Worm (Caenorhabditis elegans): ENCODE data around the gene clec-85.

clec-85 gene

ce11 chrIV:2809208-2809607, 41.5 kb upstream of the clec-85 start, which contains the start of gene Y54G2A.76:
Gene Y54G2A.76 (plus strand): TSS chrIV:2809410.
- no peak for TF ChIP-seq tbx-11 (GFP tag; IDR thresholded peaks at IDR 0.05)
- TF ChIP-seq hmbx-1 (tag; optimal IDR thresholded peaks at IDR 0.05): no peak
- TF ChIP-seq flt-1 (GFP tag; IDR thresholded peaks at IDR 0.05): no peak
- no peak for TF ChIP-seq tbx-37 (GFP tag; conservative IDR thresholded peaks at IDR 0.05)
- TF ChIP-seq F13C5.2 (tag; optimal IDR thresholded peaks at IDR 0.05): no peak
- TF ChIP-seq sea-1 (GFP tag; conservative IDR thresholded peaks at IDR 0.05): no peak
- TF ChIP-seq ets-7 (tag; optimal IDR thresholded peaks at IDR 0.05): no peak
- TF ChIP-seq B0310.2 (tag; optimal IDR thresholded peaks at IDR 0.05): no peak
- TF ChIP-seq hmg-4 (GFP tag; optimal IDR thresholded peaks at IDR 0.05): no peak

ce11 chrIV:2817038-2817437, 33.6 kb upstream of the clec-85 start:
- TF ChIP-seq B0310.2 (tag; optimal IDR thresholded peaks at IDR 0.05) (no peak), ceh-13 (GFP tag; optimal IDR thresholded peaks at IDR 0.05) (no peak), hnd-1 (tag; optimal IDR thresholded peaks at IDR 0.05) (no peak), hmbx-1 (tag; optimal IDR thresholded peaks at IDR 0.05) (no peak), ets-7 (tag; optimal IDR thresholded peaks at IDR 0.05) (no peak), ama-1 (optimal IDR thresholded peaks at IDR 0.05) (no peak), hmg-4 (GFP tag; optimal IDR thresholded peaks at IDR 0.05) (no peak), F13C5.2 (tag; optimal IDR thresholded peaks at IDR 0.05) (no peak), aly-1 (tag; optimal IDR thresholded peaks at IDR 0.05) (no peak), pes-1 (GFP tag; IDR thresholded peaks at IDR 0.05) (no peak), tbx-11 (GFP tag; IDR thresholded peaks at IDR 0.05) (no peak), sea-1 (GFP tag; conservative IDR thresholded peaks at IDR 0.05) (no peak), tbx-37 (GFP tag; conservative IDR thresholded peaks at IDR 0.05) (no peak), flt-1 (GFP tag; IDR thresholded peaks at IDR 0.05) (no peak), scrt-1 (GFP tag; IDR thresholded peaks at IDR 0.05) (no peak)

ce11 chrIV:2819633-2820032, 31.1 kb upstream of the clec-85 start, which contains the start of gene Y54G2A.13:
Gene Y54G2A.13 (minus strand): TSS chrIV:2819733.
- TF ChIP-seq ceh-13 (GFP tag; optimal IDR thresholded peaks at IDR 0.05): no peak
- no peak for TF ChIP-seq tra-4 (tag; optimal IDR thresholded peaks at IDR 0.05)
- no peak for TF ChIP-seq hnd-1 (tag; optimal IDR thresholded peaks at IDR 0.05)
- no peak for TF ChIP-seq ets-7 (tag; optimal IDR thresholded peaks at IDR 0.05)
- no peak for TF ChIP-seq scrt-1 (GFP tag; IDR thresholded peaks at IDR 0.05)
- TF ChIP-seq ama-1 (optimal IDR thresholded peaks at IDR 0.05): no peak
- TF ChIP-seq tbx-11 (GFP tag; IDR thresholded peaks at IDR 0.05): no peak
- no peak for TF ChIP-seq ceh-36 (tag; optimal IDR thresholded peaks at IDR 0.05)
- no peak for TF ChIP-seq tbx-37 (GFP tag; conservative IDR thresholded peaks at IDR 0.05)
- no peak for TF ChIP-seq hmbx-1 (tag; optimal IDR thresholded peaks at IDR 0.05)
- TF ChIP-seq B0310.2 (tag; optimal IDR thresholded peaks at IDR 0.05): no peak
- no peak for TF ChIP-seq F13C5.2 (tag; optimal IDR thresholded peaks at IDR 0.05)
- no peak for TF ChIP-seq aly-1 (tag; optimal IDR thresholded peaks at IDR 0.05)
- no peak for TF ChIP-seq hmg-4 (GFP tag; optimal IDR thresholded peaks at IDR 0.05)
- no peak for TF ChIP-seq flt-1 (GFP tag; IDR thresholded peaks at IDR 0.05)
- no peak for TF ChIP-seq pes-1 (GFP tag; IDR thresholded peaks at IDR 0.05)
- TF ChIP-seq sea-1 (GFP tag; conservative IDR thresholded peaks at IDR 0.05): no peak

ce11 chrIV:2820408-2820807, 30.3 kb upstream of the clec-85 start, which contains the start of gene Y54G2A.37:
Gene Y54G2A.37 (plus strand): TSS chrIV:2820708.
- TF ChIP-seq F13C5.2 (tag; optimal IDR thresholded peaks at IDR 0.05): no peak
- TF ChIP-seq ama-1 (optimal IDR thresholded peaks at IDR 0.05): no peak
- no peak for TF ChIP-seq aly-1 (tag; optimal IDR thresholded peaks at IDR 0.05)
- TF ChIP-seq hmbx-1 (tag; optimal IDR thresholded peaks at IDR 0.05): no peak
- no peak for TF ChIP-seq scrt-1 (GFP tag; IDR thresholded peaks at IDR 0.05)
- TF ChIP-seq ceh-36 (tag; optimal IDR thresholded peaks at IDR 0.05): no peak
- TF ChIP-seq tbx-37 (GFP tag; conservative IDR thresholded peaks at IDR 0.05): no peak
- TF ChIP-seq B0310.2 (tag; optimal IDR thresholded peaks at IDR 0.05): no peak
- no peak for TF ChIP-seq hmg-4 (GFP tag; optimal IDR thresholded peaks at IDR 0.05)

- TF ChIP-seq hmbx-1 (tag; optimal IDR thresholded peaks at IDR 0.05): no peak
- no peak for TF ChIP-seq tbx-37 (GFP tag; conservative IDR thresholded peaks at IDR 0.05)
- no peak for TF ChIP-seq ama-1 (optimal IDR thresholded peaks at IDR 0.05)
- no peak for TF ChIP-seq ets-7 (tag; optimal IDR thresholded peaks at IDR 0.05)
- no peak for TF ChIP-seq hnd-1 (tag; optimal IDR thresholded peaks at IDR 0.05)
- TF ChIP-seq F13C5.2 (tag; optimal IDR thresholded peaks at IDR 0.05): no peak
- no peak for TF ChIP-seq ceh-36 (tag; optimal IDR thresholded peaks at IDR 0.05)
- no peak for TF ChIP-seq aly-1 (tag; optimal IDR thresholded peaks at IDR 0.05)
- no peak for TF ChIP-seq tra-4 (tag; optimal IDR thresholded peaks at IDR 0.05)
These were observed 27.2 kb upstream of the clec-85 start, which contains the start of gene clec-80 for ce11 chrIV:2823446-2823845. Gene clec-80 (plus strand): TSS chrIV:2823746.

ce11 chrIV:2825460-2826103, 25.1 kb upstream of the clec-85 start:
- TF ChIP-seq B0310.2 (tag; optimal IDR thresholded peaks at IDR 0.05) (no peak), hmbx-1 (tag; optimal IDR thresholded peaks at IDR 0.05) (no peak), ceh-13 (GFP tag; optimal IDR thresholded peaks at IDR 0.05) (no peak), hmg-4 (GFP tag; optimal IDR thresholded peaks at IDR 0.05) (no peak), aly-1 (tag; optimal IDR thresholded peaks at IDR 0.05) (no peak), pes-1 (GFP tag; IDR thresholded peaks at IDR 0.05) (no peak), F13C5.2 (tag; optimal IDR thresholded peaks at IDR 0.05) (no peak), ets-7 (tag; optimal IDR thresholded peaks at IDR 0.05) (no peak), flt-1 (GFP tag; IDR thresholded peaks at IDR 0.05) (no peak), tbx-37 (GFP tag; conservative IDR thresholded peaks at IDR 0.05) (no peak), sea-1 (GFP tag; conservative IDR thresholded peaks at IDR 0.05) (no peak), hnd-1 (tag; optimal IDR thresholded peaks at IDR 0.05) (no peak), tbx-11 (GFP tag; IDR thresholded peaks at IDR 0.05) (no peak), tra-4 (tag; optimal IDR thresholded peaks at IDR 0.05) (no peak), ama-1 (optimal IDR thresholded peaks at IDR 0.05) (no peak), scrt-1 (GFP tag; IDR thresholded peaks at IDR 0.05) (no peak), ceh-36 (tag; optimal IDR thresholded peaks at IDR 0.05) (no peak)

- TF ChIP-seq tbx-11 (GFP tag; IDR thresholded peaks at IDR 0.05) (no peak), ama-1 (optimal IDR thresholded peaks at IDR 0.05) (no peak), F13C5.2 (tag; optimal IDR thresholded peaks at IDR 0.05) (no peak), flt-1 (GFP tag; IDR thresholded peaks at IDR 0.05) (no peak), tra-4 (tag; optimal IDR thresholded peaks at IDR 0.05) (no peak), sea-1 (GFP tag; conservative IDR thresholded peaks at IDR 0.05) (no peak), hmg-4 (GFP tag; optimal IDR thresholded peaks at IDR 0.05) (no peak), ets-7 (tag; optimal IDR thresholded peaks at IDR 0.05) (no peak), pes-1 (GFP tag; IDR thresholded peaks at IDR 0.05) (no peak), ceh-13 (GFP tag; optimal IDR thresholded peaks at IDR 0.05) (no peak), B0310.2 (tag; optimal IDR thresholded peaks at IDR 0.05) (no peak), scrt-1 (GFP tag; IDR thresholded peaks at IDR 0.05) (no peak)
These were observed 24.4 kb upstream of the clec-85 start for ce11 chrIV:2826335-2826734.
